Worm (Caenorhabditis elegans) whole organism, L2 larva: ENCODE data around the gene nhr-59.

ENCODE experiments used
- R02D3.7 ChIP-seq: fragments of 150-350 bp; optimal IDR thresholded peaks from 2 replicates; lab custom pipeline; 2014; ENCODE audit warnings: missing biosample characterization, missing genetic modification characterization
- ZK546.5 ChIP-seq: sonication (generic microtip); optimal IDR thresholded peaks from 2 replicates; lab custom pipeline; 2017; ENCODE audit warnings: missing biosample characterization, missing genetic modification characterization
- alr-1 ChIP-seq: fragments of 150-350 bp; optimal IDR thresholded peaks from 2 replicates; lab custom pipeline; 2014; ENCODE audit warnings: missing biosample characterization, missing genetic modification characterization
- blmp-1 ChIP-seq: sonication (generic microtip); optimal IDR thresholded peaks from 2 replicates; lab custom pipeline; 2017; ENCODE audit warnings: missing genetic modification characterization, mild to moderate bottlenecking, missing compliant biosample characterization, antibody characterized with exemption, moderate library complexity; ENCODE audit not compliant: insufficient read depth
- ceh-16 ChIP-seq: fragments of 150-350 bp; optimal IDR thresholded peaks from 2 replicates; lab custom pipeline; 2014; ENCODE audit warnings: missing biosample characterization, missing genetic modification characterization
- egl-27 ChIP-seq: sonication (generic microtip); optimal IDR thresholded peaks from 3 replicates; lab custom pipeline; 2017; ENCODE audit warnings: missing biosample characterization, missing genetic modification reagents, missing genetic modification characterization
- lsy-2 ChIP-seq, 2 experiments: fragments of 150-350 bp in 1 of 2; sonication (generic microtip) in 1 of 2; optimal IDR thresholded peaks; 2 replicates each; lab custom pipeline; 2014 to 2017; ENCODE audit warnings: missing biosample characterization in 2 of 2, missing genetic modification characterization in 2 of 2
- mdl-1 ChIP-seq, 2 experiments: fragments of 150-350 bp in 1 of 2; sonication (generic microtip) in 1 of 2; optimal IDR thresholded peaks; 2 replicates each; lab custom pipeline; 2017; ENCODE audit warnings: missing biosample characterization in 2 of 2, missing genetic modification characterization in 2 of 2
- nhr-11 ChIP-seq: fragments of 150-350 bp; optimal IDR thresholded peaks from 2 replicates; lab custom pipeline; 2014; ENCODE audit warnings: missing biosample characterization, missing genetic modification characterization
- nhr-12 ChIP-seq: fragments of 150-350 bp; optimal IDR thresholded peaks from 2 replicates; lab custom pipeline; 2014; ENCODE audit warnings: missing biosample characterization, missing genetic modification characterization
- nhr-21 ChIP-seq: fragments of 150-350 bp; optimal IDR thresholded peaks from 2 replicates; lab custom pipeline; 2014; ENCODE audit warnings: missing biosample characterization, missing genetic modification characterization
- unc-39 ChIP-seq: fragments of 150-350 bp; optimal IDR thresholded peaks from 2 replicates; lab custom pipeline; 2014; ENCODE audit warnings: missing biosample characterization, missing genetic modification characterization
- ztf-4 ChIP-seq: fragments of 150-350 bp; optimal IDR thresholded peaks from 2 replicates; lab custom pipeline; 2014; ENCODE audit warnings: missing biosample characterization, missing genetic modification characterization

ce11 chrV:2300905-2301304 is 22.8 kb upstream of the nhr-59 start, which contains the start of gene Y19D10B.8:
- no peak for TF ChIP-seq unc-39 (tag; lab: Kevin White, UChicago)
- no peak for TF ChIP-seq ztf-4 (tag; lab: Kevin White, UChicago)
- TF ChIP-seq ceh-16 = no peak
- no peak for TF ChIP-seq blmp-1 (tag; lab: Kevin White, UChicago)
- TF ChIP-seq nhr-11 (tag; lab: Kevin White, UChicago) = no peak
- no peak for TF ChIP-seq R02D3.7 (tag; lab: Kevin White, UChicago)
- TF ChIP-seq lsy-2 (tag; optimal IDR thresholded peaks at IDR 0.05; lab: Kevin White, UChicago) = no peak
- no peak for TF ChIP-seq egl-27 (tag; lab: Kevin White, UChicago)
- TF ChIP-seq nhr-12 (tag; lab: Kevin White, UChicago) = no peak
- TF ChIP-seq mdl-1 (tag; optimal IDR thresholded peaks at IDR 0.05; lab: Kevin White, UChicago) = no peak
- no peak for TF ChIP-seq ZK546.5 (tag; lab: Kevin White, UChicago)
- no peak for TF ChIP-seq nhr-21
- no peak for TF ChIP-seq alr-1
